Worm (Caenorhabditis elegans) whole organism, L2 larva: ENCODE results near the gene C05E4.12.
A peak's percentile ranks its signal among the peaks of the same experiment; 100 is the strongest.

Experiments used
- C34F6.9 ChIP-seq: fragments of 150-350 bp; optimal IDR thresholded peaks from 2 replicates; lab custom pipeline; 2014; ENCODE audit warnings: missing biosample characterization, missing genetic modification characterization
- F13H6.1 ChIP-seq: sonication (generic microtip); optimal IDR thresholded peaks from 2 replicates; lab custom pipeline; 2016; ENCODE audit warnings: missing genetic modification characterization, missing compliant biosample characterization
- R02D3.7 ChIP-seq: fragments of 150-350 bp; optimal IDR thresholded peaks from 2 replicates; lab custom pipeline; 2014; ENCODE audit warnings: missing biosample characterization, missing genetic modification characterization
- Y55F3AM.14 ChIP-seq: fragments of 200-800 bp; sonication (Bioruptor generic); optimal IDR thresholded peaks from 2 replicates; lab custom pipeline; 2018; ENCODE audit warnings: mild to moderate bottlenecking, missing genetic modification characterization, missing compliant biosample characterization
- ZK546.5 ChIP-seq: sonication (generic microtip); optimal IDR thresholded peaks from 2 replicates; lab custom pipeline; 2017; ENCODE audit warnings: missing biosample characterization, missing genetic modification characterization
- alr-1 ChIP-seq: fragments of 150-350 bp; optimal IDR thresholded peaks from 2 replicates; lab custom pipeline; 2014; ENCODE audit warnings: missing biosample characterization, missing genetic modification characterization
- aly-2 ChIP-seq: fragments of 150-350 bp; optimal IDR thresholded peaks from 2 replicates; lab custom pipeline; 2014; ENCODE audit warnings: missing biosample characterization, missing genetic modification characterization
- ama-1 ChIP-seq: fragments of 150-350 bp; optimal IDR thresholded peaks from 2 replicates; lab custom pipeline; 2018; ENCODE audit warnings: inconsistent platforms
- blmp-1 ChIP-seq: sonication (generic microtip); optimal IDR thresholded peaks from 2 replicates; lab custom pipeline; 2017; ENCODE audit warnings: missing genetic modification characterization, mild to moderate bottlenecking, missing compliant biosample characterization, antibody characterized with exemption, moderate library complexity; ENCODE audit not compliant: insufficient read depth
- ceh-16 ChIP-seq: fragments of 150-350 bp; optimal IDR thresholded peaks from 2 replicates; lab custom pipeline; 2014; ENCODE audit warnings: missing biosample characterization, missing genetic modification characterization
- ceh-82 ChIP-seq: fragments of 150-350 bp; optimal IDR thresholded peaks from 2 replicates; lab custom pipeline; 2014; ENCODE audit warnings: missing biosample characterization, missing genetic modification characterization
- crh-2 ChIP-seq: sonication (generic microtip); optimal IDR thresholded peaks from 2 replicates; lab custom pipeline; 2017; ENCODE audit warnings: missing biosample characterization, missing genetic modification characterization
- dmd-4 ChIP-seq: sonication (generic microtip); optimal IDR thresholded peaks from 2 replicates; lab custom pipeline; 2017; ENCODE audit warnings: missing biosample characterization, missing genetic modification characterization
- egl-27 ChIP-seq: sonication (generic microtip); optimal IDR thresholded peaks from 3 replicates; lab custom pipeline; 2017; ENCODE audit warnings: missing biosample characterization, missing genetic modification reagents, missing genetic modification characterization
- elt-1 ChIP-seq: fragments of 150-350 bp; optimal IDR thresholded peaks from 2 replicates; lab custom pipeline; 2014; ENCODE audit warnings: missing biosample characterization, missing genetic modification characterization
- elt-3 ChIP-seq: sonication (generic microtip); optimal IDR thresholded peaks from 2 replicates; lab custom pipeline; 2017; ENCODE audit warnings: missing biosample characterization, missing genetic modification characterization
- fos-1 ChIP-seq: fragments of 150-350 bp; optimal IDR thresholded peaks from 2 replicates; lab custom pipeline; 2014; ENCODE audit warnings: missing biosample characterization, missing genetic modification characterization
- gmeb-1 ChIP-seq: fragments of 150-350 bp; optimal IDR thresholded peaks from 2 replicates; lab custom pipeline; 2014; ENCODE audit warnings: missing biosample characterization, missing genetic modification characterization
- lin-11 ChIP-seq: fragments of 150-350 bp; sonication (generic microtip); optimal IDR thresholded peaks from 2 replicates; lab custom pipeline; 2014; ENCODE audit warnings: missing biosample characterization, missing genetic modification characterization, inconsistent platforms, mixed read lengths
- lin-13 ChIP-seq: fragments of 150-350 bp; optimal IDR thresholded peaks from 2 replicates; lab custom pipeline; 2014; ENCODE audit warnings: missing biosample characterization, missing genetic modification reagents, missing genetic modification characterization
- lin-39 ChIP-seq: fragments of 150-350 bp; optimal IDR thresholded peaks from 2 replicates; lab custom pipeline; 2014; ENCODE audit warnings: missing biosample characterization, missing genetic modification reagents, missing genetic modification characterization
- lsy-2 ChIP-seq, 2 experiments: fragments of 150-350 bp in 1 of 2; sonication (generic microtip) in 1 of 2; optimal IDR thresholded peaks; 2 replicates each; lab custom pipeline; 2014 to 2017; ENCODE audit warnings: missing biosample characterization in 2 of 2, missing genetic modification characterization in 2 of 2
- mab-5 ChIP-seq: fragments of 150-350 bp; optimal IDR thresholded peaks from 2 replicates; lab custom pipeline; 2014; ENCODE audit warnings: missing biosample characterization, missing genetic modification characterization
- mbf-1 ChIP-seq: sonication (generic microtip); optimal IDR thresholded peaks from 2 replicates; lab custom pipeline; 2017; ENCODE audit warnings: missing biosample characterization, missing genetic modification characterization
- mdl-1 ChIP-seq, 2 experiments: fragments of 150-350 bp in 1 of 2; sonication (generic microtip) in 1 of 2; optimal IDR thresholded peaks; 2 replicates each; lab custom pipeline; 2017; ENCODE audit warnings: missing biosample characterization in 2 of 2, missing genetic modification characterization in 2 of 2
- nhr-10 ChIP-seq: sonication (generic microtip); optimal IDR thresholded peaks from 2 replicates; lab custom pipeline; 2017; ENCODE audit warnings: missing biosample characterization, missing genetic modification characterization
- nhr-11 ChIP-seq: fragments of 150-350 bp; optimal IDR thresholded peaks from 2 replicates; lab custom pipeline; 2014; ENCODE audit warnings: missing biosample characterization, missing genetic modification characterization
- nhr-12 ChIP-seq: fragments of 150-350 bp; optimal IDR thresholded peaks from 2 replicates; lab custom pipeline; 2014; ENCODE audit warnings: missing biosample characterization, missing genetic modification characterization
- nhr-129 ChIP-seq: fragments of 150-350 bp; optimal IDR thresholded peaks from 2 replicates; lab custom pipeline; 2014; ENCODE audit warnings: missing biosample characterization, missing genetic modification characterization
- nhr-21 ChIP-seq: fragments of 150-350 bp; optimal IDR thresholded peaks from 2 replicates; lab custom pipeline; 2014; ENCODE audit warnings: missing biosample characterization, missing genetic modification characterization
- nhr-23 ChIP-seq: fragments of 150-350 bp; optimal IDR thresholded peaks from 2 replicates; lab custom pipeline; 2014; ENCODE audit warnings: missing biosample characterization, missing genetic modification reagents, missing genetic modification characterization
- nhr-237 ChIP-seq: fragments of 150-350 bp; optimal IDR thresholded peaks from 2 replicates; lab custom pipeline; 2014; ENCODE audit warnings: missing biosample characterization, missing genetic modification characterization
- nhr-25 ChIP-seq: fragments of 150-350 bp; sonication (generic microtip); optimal IDR thresholded peaks from 3 replicates; lab custom pipeline; 2014; ENCODE audit warnings: missing biosample characterization, missing genetic modification characterization
- nhr-6 ChIP-seq: fragments of 150-350 bp; optimal IDR thresholded peaks from 2 replicates; lab custom pipeline; 2014; ENCODE audit warnings: missing biosample characterization, missing genetic modification characterization
- nhr-77 ChIP-seq: fragments of 150-350 bp; optimal IDR thresholded peaks from 2 replicates; lab custom pipeline; 2014; ENCODE audit warnings: missing biosample characterization, missing genetic modification characterization
- peb-1 ChIP-seq: fragments of 150-350 bp; optimal IDR thresholded peaks from 2 replicates; lab custom pipeline; 2014; ENCODE audit warnings: missing biosample characterization, missing genetic modification characterization
- sem-4 ChIP-seq: fragments of 150-350 bp; optimal IDR thresholded peaks from 2 replicates; lab custom pipeline; 2014; ENCODE audit warnings: missing biosample characterization, missing genetic modification reagents, missing genetic modification characterization
- skn-1 ChIP-seq: sonication (generic microtip); optimal IDR thresholded peaks from 2 replicates; lab custom pipeline; 2017; ENCODE audit warnings: missing biosample characterization, missing genetic modification characterization
- sma-3 ChIP-seq: sonication (generic microtip); optimal IDR thresholded peaks from 2 replicates; lab custom pipeline; 2016; ENCODE audit warnings: missing genetic modification reagents, missing genetic modification characterization, missing compliant biosample characterization
- sma-9 ChIP-seq, 2 experiments: fragments of 150-350 bp in 1 of 2; sonication (generic microtip) in 1 of 2; optimal IDR thresholded peaks; 2 replicates each; lab custom pipeline; 2014 to 2016; ENCODE audit warnings: missing genetic modification characterization in 2 of 2, mild to moderate bottlenecking in 1 of 2, missing biosample characterization in 1 of 2, missing compliant biosample characterization in 1 of 2, missing genetic modification reagents in 1 of 2, moderate library complexity in 1 of 2
- snpc-4 ChIP-seq: fragments of 150-350 bp; optimal IDR thresholded peaks from 2 replicates; lab custom pipeline; 2014; ENCODE audit warnings: missing biosample characterization, missing genetic modification characterization
- unc-39 ChIP-seq: fragments of 150-350 bp; optimal IDR thresholded peaks from 2 replicates; lab custom pipeline; 2014; ENCODE audit warnings: missing biosample characterization, missing genetic modification characterization
- unc-55 ChIP-seq: fragments of 150-350 bp; sonication (generic microtip); optimal IDR thresholded peaks from 3 replicates; lab custom pipeline; 2014; ENCODE audit warnings: missing biosample characterization, missing genetic modification reagents, missing genetic modification characterization
- unc-62 ChIP-seq: fragments of 150-350 bp; optimal IDR thresholded peaks from 2 replicates; lab custom pipeline; 2014; ENCODE audit warnings: missing biosample characterization, missing genetic modification reagents, missing genetic modification characterization
- zag-1 ChIP-seq: fragments of 150-350 bp; optimal IDR thresholded peaks from 2 replicates; lab custom pipeline; 2014; ENCODE audit warnings: missing biosample characterization, missing genetic modification characterization
- ztf-1 ChIP-seq: fragments of 200-800 bp; sonication (Bioruptor generic); conservative IDR thresholded peaks from 2 replicates; pipeline ENCODE4 v1.3.6; 2022; ENCODE audit warnings: missing genetic modification characterization, missing compliant biosample characterization
- ztf-11 ChIP-seq: sonication (generic microtip); optimal IDR thresholded peaks from 2 replicates; lab custom pipeline; 2017; ENCODE audit warnings: missing biosample characterization, missing genetic modification characterization
- ztf-4 ChIP-seq: fragments of 150-350 bp; optimal IDR thresholded peaks from 2 replicates; lab custom pipeline; 2014; ENCODE audit warnings: missing biosample characterization, missing genetic modification characterization

C05E4.12 gene

DNA sequence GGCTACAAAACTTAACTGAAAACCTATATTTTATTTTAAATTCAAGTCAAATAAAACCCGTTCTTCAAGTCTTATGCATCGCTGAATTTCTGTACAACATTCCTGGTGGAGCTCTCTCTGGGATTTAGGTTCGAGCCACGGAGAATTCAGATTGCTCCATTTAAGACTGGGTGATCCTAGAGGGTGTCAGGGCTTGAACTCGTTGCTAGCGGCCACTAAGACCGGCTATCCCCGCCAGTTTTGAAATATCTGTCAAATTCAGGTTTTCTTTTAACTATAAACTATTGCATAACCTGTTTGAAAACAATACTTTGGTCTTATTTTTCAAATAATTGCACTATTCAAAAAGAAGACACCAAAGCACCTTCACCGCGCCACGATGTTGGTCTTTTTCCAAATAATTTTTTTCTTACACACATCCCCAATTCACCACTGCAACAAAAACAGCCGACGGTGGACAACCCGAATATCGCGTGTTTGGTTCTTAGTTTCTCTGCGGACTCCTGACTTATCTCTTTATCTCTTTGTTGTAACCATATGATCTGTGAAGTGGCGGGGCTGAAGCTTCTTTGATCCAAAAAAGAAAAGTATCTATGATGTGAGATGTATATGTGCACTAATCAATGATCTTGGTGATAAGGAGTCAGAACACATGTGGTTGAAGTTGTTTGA is 32.8 kb downstream of the C05E4.12 start:
- TF ChIP-seq ceh-16 (tag; lab: Kevin White, UChicago) (no peak), elt-1 (tag; lab: Kevin White, UChicago) (no peak), ceh-82 (tag; lab: Kevin White, UChicago) (no peak), lin-39 (no peak), snpc-4 (tag; lab: Kevin White, UChicago) (no peak), mdl-1 (tag; optimal IDR thresholded peaks at IDR 0.05; lab: Kevin White, UChicago) (peak in 1 of 2 experiments; percentile 4), nhr-12 (tag; lab: Kevin White, UChicago) (no peak), sma-3 (peak; percentile 3), fos-1 (no peak), zag-1 (tag; lab: Kevin White, UChicago) (no peak), ama-1 (lab: Kevin White, UChicago) (peak; percentile 74), nhr-23 (no peak), elt-3 (tag; lab: Kevin White, UChicago) (no peak), skn-1 (tag; lab: Kevin White, UChicago) (no peak), nhr-237 (tag; lab: Kevin White, UChicago) (no peak), R02D3.7 (tag; lab: Kevin White, UChicago) (no peak), peb-1 (no peak), lsy-2 (tag; optimal IDR thresholded peaks at IDR 0.05; lab: Kevin White, UChicago) (peak in 1 of 2 experiments; percentile 61), C34F6.9 (tag; lab: Kevin White, UChicago) (peak; percentile 10), unc-39 (tag; lab: Kevin White, UChicago) (no peak), ztf-11 (tag; lab: Kevin White, UChicago) (no peak), nhr-129 (tag; lab: Kevin White, UChicago) (peak; percentile 89), Y55F3AM.14 (peak; percentile 79), dmd-4 (no peak), aly-2 (tag; lab: Kevin White, UChicago) (no peak), lin-11 (tag; lab: Kevin White, UChicago) (no peak), sma-9 (GFP tag; optimal IDR thresholded peaks at IDR 0.05; lab: Kevin White, UChicago) (peak; percentile 88), sma-9 (tag; optimal IDR thresholded peaks at IDR 0.05; lab: Kevin White, UChicago) (no peak), mbf-1 (tag; lab: Kevin White, UChicago) (no peak), nhr-25 (tag; lab: Kevin White, UChicago) (no peak), nhr-77 (no peak), nhr-10 (no peak), lin-13 (GFP tag; lab: Kevin White, UChicago) (peak; percentile 42), blmp-1 (tag; lab: Kevin White, UChicago) (no peak), ztf-1 (GFP tag; lab: Robert Waterston, UW) (no peak), unc-55 (GFP tag; lab: Kevin White, UChicago) (no peak), gmeb-1 (tag; lab: Kevin White, UChicago) (no peak), sem-4 (peak; percentile 21), alr-1 (no peak), ZK546.5 (tag; lab: Kevin White, UChicago) (no peak), nhr-6 (tag; lab: Kevin White, UChicago) (peak; percentile 49), nhr-21 (tag; lab: Kevin White, UChicago) (peak; percentile 82), ztf-4 (tag; lab: Kevin White, UChicago) (peak; percentile 61), nhr-11 (no peak), unc-62 (GFP tag; lab: Kevin White, UChicago) (no peak), crh-2 (tag; lab: Kevin White, UChicago) (peak; percentile 65), F13H6.1 (tag; lab: Kevin White, UChicago) (peak; percentile 76), egl-27 (tag; lab: Kevin White, UChicago) (no peak), mab-5 (tag; lab: Kevin White, UChicago) (peak; percentile 56)
- TF ChIP-seq, all 48 proteins: peak for 16
